Worm (Caenorhabditis elegans): ENCODE measurements around the gene K09E9.7.

K09E9.7 gene

DNA sequence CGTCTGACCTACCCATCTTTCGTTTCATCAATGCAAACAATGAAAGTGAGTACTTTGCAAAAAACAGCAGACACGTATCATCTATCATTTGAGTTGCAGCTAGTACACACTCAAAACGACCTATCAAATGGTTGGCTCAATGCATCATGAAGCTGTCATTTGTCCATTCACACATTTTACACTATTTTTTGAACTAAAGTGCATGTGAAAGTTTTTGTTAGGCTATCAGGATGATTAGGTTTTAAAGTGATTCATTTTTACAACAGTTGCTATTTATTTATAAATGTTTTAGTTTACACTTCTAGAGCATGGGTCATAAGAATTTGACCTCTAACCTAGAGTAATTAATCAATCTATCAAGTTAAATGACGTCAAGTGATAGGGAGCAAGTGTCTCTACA, 40.8 kb upstream of the K09E9.7 start:
- TF ChIP-seq T26A8.4 (GFP tag; IDR thresholded peaks at IDR 0.05): no peak
- peak in 1 of 2 experiments; percentile 78 for TF ChIP-seq daf-16 (GFP tag; optimal IDR thresholded peaks at IDR 0.05)
- no peak for TF ChIP-seq daf-16 (tag; optimal IDR thresholded peaks at IDR 0.05)
- TF ChIP-seq aha-1 (tag): no peak
- TF ChIP-seq nhr-111 (GFP tag; optimal IDR thresholded peaks at IDR 0.05): no peak
- TF ChIP-seq nhr-11 (tag; optimal IDR thresholded peaks at IDR 0.05): no peak
- TF ChIP-seq zfp-2 (tag; optimal IDR thresholded peaks at IDR 0.05): no peak
- peak in 1 of 2 experiments; percentile 70 for TF ChIP-seq unc-62 (GFP tag; optimal IDR thresholded peaks at IDR 0.05 in 1 of 2)
- TF ChIP-seq unc-62 (tag; optimal IDR thresholded peaks at IDR 0.05): no peak
- no peak for TF ChIP-seq lin-29 (GFP tag; IDR thresholded peaks at IDR 0.05)
- TF ChIP-seq gei-8 (GFP tag; optimal IDR thresholded peaks at IDR 0.05): no peak
- TF ChIP-seq dmd-6 (GFP tag; IDR thresholded peaks at IDR 0.05): 0 out of 2 replicates have a peak, but pooled peaks have one; percentile 19
- no peak for TF ChIP-seq aly-2 (tag; optimal IDR thresholded peaks at IDR 0.05)

- TF ChIP-seq daf-8 (GFP tag; IDR thresholded peaks at IDR 0.05) (no peak), zip-2 (tag; optimal IDR thresholded peaks at IDR 0.05) (no peak), unc-130 (GFP tag; optimal IDR thresholded peaks at IDR 0.05) (no peak), nhr-76 (tag; optimal IDR thresholded peaks at IDR 0.05) (no peak), mep-1 (tag; optimal IDR thresholded peaks at IDR 0.05) (peak; percentile 68), mdl-1 (tag; optimal IDR thresholded peaks at IDR 0.05) (peak in 1 of 2 experiments; percentile 84), hmg-1.1 (GFP tag; IDR thresholded peaks at IDR 0.05) (peak; percentile 70), ceh-20 (GFP tag; IDR thresholded peaks at IDR 0.05) (no peak), dpl-1 (GFP tag; optimal IDR thresholded peaks at IDR 0.05) (no peak), nhr-11 (tag; optimal IDR thresholded peaks at IDR 0.05) (peak; percentile 17), attf-4 (tag; optimal IDR thresholded peaks at IDR 0.05) (no peak), hlh-30 (tag; optimal IDR thresholded peaks at IDR 0.05; ENCODE audit: insufficient read depth) (peak; percentile 52), ceh-82 (tag; optimal IDR thresholded peaks at IDR 0.05) (no peak), daf-19 (GFP tag; conservative IDR thresholded peaks at IDR 0.05) (no peak), madf-9 (GFP tag; conservative IDR thresholded peaks at IDR 0.05) (no peak), ztf-11 (tag; optimal IDR thresholded peaks at IDR 0.05) (no peak), Y75B8A.6 (GFP tag; IDR thresholded peaks at IDR 0.05) (no peak), unc-62 (GFP tag; optimal IDR thresholded peaks at IDR 0.05 in 1 of 2) (no peak), unc-62 (tag; optimal IDR thresholded peaks at IDR 0.05) (no peak), set-16 (GFP tag; IDR thresholded peaks at IDR 0.05) (0 out of 2 replicates have a peak, but pooled peaks have one; percentile 13), zag-1 (tag; optimal IDR thresholded peaks at IDR 0.05) (no peak), hif-1 (tag; optimal IDR thresholded peaks at IDR 0.05) (peak in 1 of 2 experiments; percentile 1), rbr-2 (tag; optimal IDR thresholded peaks at IDR 0.05) (peak; percentile 16), lin-1 (GFP tag; IDR thresholded peaks at IDR 0.05) (no peak), ceh-62 (tag; optimal IDR thresholded peaks at IDR 0.05) (no peak), mxl-3 (GFP tag; optimal IDR thresholded peaks at IDR 0.05) (peak; percentile 50), R02D3.7 (tag; optimal IDR thresholded peaks at IDR 0.05) (no peak), ztf-7 (tag; optimal IDR thresholded peaks at IDR 0.05) (no peak), mxl-2 (GFP tag; conservative IDR thresholded peaks at IDR 0.05) (no peak), fkh-10 (GFP tag; optimal IDR thresholded peaks at IDR 0.05) (peak; percentile 71), aly-2 (tag; optimal IDR thresholded peaks at IDR 0.05) (no peak), mdt-29 (GFP tag; IDR thresholded peaks at IDR 0.05) (no peak), F26F4.8 (GFP tag; conservative IDR thresholded peaks at IDR 0.05) (no peak), nhr-6 (tag; optimal IDR thresholded peaks at IDR 0.05) (peak; percentile 64), zip-11 (GFP tag; IDR thresholded peaks at IDR 0.05) (no peak), aha-1 (tag) (peak; percentile 13), saeg-2 (GFP tag; IDR thresholded peaks at IDR 0.05) (no peak), lsy-2 (tag; optimal IDR thresholded peaks at IDR 0.05) (peak in 1 of 2 experiments; percentile 40), F37D6.2 (tag; optimal IDR thresholded peaks at IDR 0.05) (no peak), dmd-6 (GFP tag; IDR thresholded peaks at IDR 0.05) (peak; percentile 19; the same call in 1 of the 2 replicates), ces-1 (GFP tag; optimal IDR thresholded peaks at IDR 0.05) (no peak)
These were observed 40.1 kb upstream of the K09E9.7 start, which contains the start of gene ent-2 for ce11 chrX:15600512-15601117. TSS of gene ent-2 (plus strand) at chrX:15601067.

Data from whole organism, L4 larva.